Worm (Caenorhabditis elegans) whole organism, early embryonic: Measurements from ENCODE around the gene C32H11.4.

ENCODE experiments used
- B0310.2 ChIP-seq: sonication (generic microtip); optimal IDR thresholded peaks from 2 replicates; lab custom pipeline; 2016; ENCODE audit warnings: mild to moderate bottlenecking, missing genetic modification characterization, missing compliant biosample characterization
- F13C5.2 ChIP-seq: sonication (generic microtip); optimal IDR thresholded peaks from 2 replicates; lab custom pipeline; 2017; ENCODE audit warnings: mild to moderate bottlenecking, missing genetic modification characterization, inconsistent platforms, missing compliant biosample characterization
- aly-1 ChIP-seq: sonication (generic microtip); optimal IDR thresholded peaks from 2 replicates; lab custom pipeline; 2016; ENCODE audit warnings: missing genetic modification characterization, missing compliant biosample characterization
- ama-1 ChIP-seq: fragments of 150-350 bp; optimal IDR thresholded peaks from 2 replicates; lab custom pipeline; 2014
- ceh-13 ChIP-seq: fragments of 200-800 bp; sonication (Bioruptor generic); optimal IDR thresholded peaks from 2 replicates; lab custom pipeline; 2018; ENCODE audit warnings: mild to moderate bottlenecking, missing genetic modification characterization, missing compliant biosample characterization
- ceh-36 ChIP-seq: sonication (generic microtip); optimal IDR thresholded peaks from 2 replicates; lab custom pipeline; 2016; ENCODE audit warnings: missing genetic modification characterization, inconsistent platforms, missing compliant biosample characterization
- ets-7 ChIP-seq: sonication (generic microtip); optimal IDR thresholded peaks from 2 replicates; lab custom pipeline; 2016; ENCODE audit warnings: missing genotype, missing genetic modification characterization, missing compliant biosample characterization
- flt-1 ChIP-seq: fragments of 200-800 bp; sonication (Bioruptor generic); IDR thresholded peaks from 2 replicates; pipeline ENCODE4 v1.3.6; 2022; ENCODE audit warnings: missing genetic modification characterization, missing compliant biosample characterization
- hmbx-1 ChIP-seq: sonication (generic microtip); optimal IDR thresholded peaks from 2 replicates; lab custom pipeline; 2016; ENCODE audit warnings: mild to moderate bottlenecking, missing genetic modification characterization, missing compliant biosample characterization
- hmg-4 ChIP-seq: fragments of 200-800 bp; sonication (Bioruptor generic); optimal IDR thresholded peaks from 2 replicates; lab custom pipeline; 2018; ENCODE audit warnings: mild to moderate bottlenecking, missing genetic modification characterization, missing compliant biosample characterization
- hnd-1 ChIP-seq: sonication (generic microtip); optimal IDR thresholded peaks from 2 replicates; lab custom pipeline; 2016; ENCODE audit warnings: missing genetic modification characterization, missing compliant biosample characterization
- pes-1 ChIP-seq: fragments of 200-800 bp; sonication (Bioruptor generic); IDR thresholded peaks from 2 replicates; pipeline ENCODE4 v1.3.6; 2022; ENCODE audit warnings: missing genetic modification reagents, missing genetic modification characterization, missing compliant biosample characterization
- scrt-1 ChIP-seq: fragments of 200-800 bp; sonication (Bioruptor generic); IDR thresholded peaks from 2 replicates; pipeline ENCODE4 v1.3.6; 2022; ENCODE audit warnings: missing genetic modification characterization, missing compliant biosample characterization
- sea-1 ChIP-seq: fragments of 200-800 bp; sonication (Bioruptor generic); conservative IDR thresholded peaks from 2 replicates; pipeline ENCODE4 v1.3.6; 2022; ENCODE audit warnings: missing genetic modification characterization, missing compliant biosample characterization
- tbx-11 ChIP-seq: fragments of 200-800 bp; sonication (Bioruptor generic); IDR thresholded peaks from 2 replicates; pipeline ENCODE4 v1.3.6; 2022; ENCODE audit warnings: missing genetic modification characterization, missing compliant biosample characterization
- tbx-37 ChIP-seq: fragments of 200-800 bp; sonication (Bioruptor generic); conservative IDR thresholded peaks from 2 replicates; pipeline ENCODE4 v1.3.6; 2022; ENCODE audit warnings: missing genetic modification reagents, missing genetic modification characterization, missing compliant biosample characterization
- tra-4 ChIP-seq: sonication (generic microtip); optimal IDR thresholded peaks from 2 replicates; lab custom pipeline; 2017; ENCODE audit warnings: missing genetic modification characterization, missing compliant biosample characterization

C32H11.4 gene

ce11 chrIV:12965074-12965473 lies 44.0 kb downstream of the C32H11.4 start, which contains the start of gene dod-22:
dod-22 (plus strand) TSS chrIV:12965374.
- no peak for TF ChIP-seq hmbx-1 (tag; lab: Kevin White, UChicago)
- TF ChIP-seq aly-1 (tag; lab: Kevin White, UChicago): no peak
- TF ChIP-seq ama-1 (lab: Kevin White, UChicago): no peak
- no peak for TF ChIP-seq B0310.2 (tag; lab: Kevin White, UChicago)
- TF ChIP-seq ceh-13 (GFP tag; lab: Kevin White, UChicago): no peak
- TF ChIP-seq F13C5.2 (tag; lab: Kevin White, UChicago): no peak
- no peak for TF ChIP-seq flt-1 (GFP tag; lab: Robert Waterston, UW)
- TF ChIP-seq scrt-1: no peak
- TF ChIP-seq sea-1: no peak
- no peak for TF ChIP-seq hnd-1 (tag; lab: Kevin White, UChicago)

ce11 chrIV:12967303-12967702 lies 46.2 kb downstream of the C32H11.4 start:
- TF ChIP-seq ets-7 (no peak), ceh-36 (no peak), pes-1 (GFP tag; lab: Robert Waterston, UW) (no peak), B0310.2 (tag; lab: Kevin White, UChicago) (no peak), ama-1 (lab: Kevin White, UChicago) (no peak), hmg-4 (GFP tag; lab: Kevin White, UChicago) (no peak), ceh-13 (GFP tag; lab: Kevin White, UChicago) (no peak), sea-1 (no peak)

ce11 chrIV:12969141-12969540 lies 48.1 kb downstream of the C32H11.4 start, which contains the start of gene F55G11.2:
F55G11.2 (minus strand) TSS chrIV:12969289.
- TF ChIP-seq tbx-37: no peak
- no peak for TF ChIP-seq hmbx-1 (tag; lab: Kevin White, UChicago)
- no peak for TF ChIP-seq ceh-36
- no peak for TF ChIP-seq tra-4
- no peak for TF ChIP-seq F13C5.2 (tag; lab: Kevin White, UChicago)
- TF ChIP-seq sea-1: no peak
- TF ChIP-seq flt-1 (GFP tag; lab: Robert Waterston, UW): no peak
- no peak for TF ChIP-seq ceh-13 (GFP tag; lab: Kevin White, UChicago)
- no peak for TF ChIP-seq pes-1 (GFP tag; lab: Robert Waterston, UW)
- no peak for TF ChIP-seq scrt-1
- no peak for TF ChIP-seq hmg-4 (GFP tag; lab: Kevin White, UChicago)
- TF ChIP-seq hnd-1 (tag; lab: Kevin White, UChicago): no peak
- TF ChIP-seq tbx-11 (GFP tag; lab: Robert Waterston, UW): no peak
- TF ChIP-seq ama-1 (lab: Kevin White, UChicago): no peak

- TF ChIP-seq ceh-13 (GFP tag; lab: Kevin White, UChicago) (no peak), aly-1 (tag; lab: Kevin White, UChicago) (no peak), ets-7 (no peak), sea-1 (no peak), ama-1 (lab: Kevin White, UChicago) (no peak), hmbx-1 (tag; lab: Kevin White, UChicago) (no peak), ceh-36 (no peak), hmg-4 (GFP tag; lab: Kevin White, UChicago) (no peak), F13C5.2 (tag; lab: Kevin White, UChicago) (no peak), tra-4 (no peak)
Observed at ce11 chrIV:12971994-12972520, 51.0 kb downstream of the C32H11.4 start.

ce11 chrIV:12972780-12973179 lies 51.7 kb downstream of the C32H11.4 start:
- no peak for TF ChIP-seq ceh-13 (GFP tag; lab: Kevin White, UChicago)
- TF ChIP-seq scrt-1: no peak
- no peak for TF ChIP-seq ceh-36
- no peak for TF ChIP-seq tbx-11 (GFP tag; lab: Robert Waterston, UW)
